Worm (Caenorhabditis elegans): ENCODE results near the gene srh-201.

The srh-201 gene

ce11 chrV:8990194-8990649 lies 23.4 kb downstream of the srh-201 start, which contains the start of gene F59E11.7:
F59E11.7 (plus strand) TSS chrV:8990244.
- TF ChIP-seq dao-5 (tag; optimal IDR thresholded peaks at IDR 0.05) = no peak
- TF ChIP-seq W03F9.2 (tag; optimal IDR thresholded peaks at IDR 0.05) = no peak
- TF ChIP-seq him-1 (tag; optimal IDR thresholded peaks at IDR 0.05) = no peak

DNA sequence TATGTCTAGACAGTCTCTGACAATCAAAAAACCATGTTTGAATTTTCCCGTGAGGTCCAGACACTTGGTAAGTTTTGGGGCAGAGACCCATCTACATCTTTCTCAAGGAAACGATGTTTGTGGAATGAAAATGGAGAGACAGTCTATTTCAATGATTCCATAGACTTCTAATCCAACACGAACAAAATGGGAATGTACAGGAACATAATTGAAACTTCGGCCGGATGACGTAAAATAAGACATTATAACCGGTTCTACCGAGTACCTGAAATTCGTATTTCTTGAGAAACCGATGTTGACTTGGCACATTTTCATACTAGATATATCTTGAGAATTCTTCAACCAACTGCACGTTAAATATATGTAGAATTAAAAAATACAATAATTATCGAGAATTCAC lies 25.6 kb downstream of the srh-201 start, which contains the start of gene str-87:
Gene str-87, minus strand, starts transcription at position 101 of the 400 bp plus-strand sequence.
- TF ChIP-seq W03F9.2 (tag; optimal IDR thresholded peaks at IDR 0.05) (no peak), dao-5 (tag; optimal IDR thresholded peaks at IDR 0.05) (no peak), him-1 (tag; optimal IDR thresholded peaks at IDR 0.05) (no peak)

- no peak for TF ChIP-seq him-1 (tag; optimal IDR thresholded peaks at IDR 0.05)
- no peak for TF ChIP-seq dao-5 (tag; optimal IDR thresholded peaks at IDR 0.05)
- no peak for TF ChIP-seq W03F9.2 (tag; optimal IDR thresholded peaks at IDR 0.05)
Measured at ce11 chrV:8985740-8986139, 27.9 kb downstream of the srh-201 start, which contains the start of gene str-85. str-85 (minus strand) TSS chrV:8985840.

- TF ChIP-seq dao-5 (tag; optimal IDR thresholded peaks at IDR 0.05) (no peak), him-1 (tag; optimal IDR thresholded peaks at IDR 0.05) (no peak), W03F9.2 (tag; optimal IDR thresholded peaks at IDR 0.05) (no peak)
Measured at ce11 chrV:8984783-8985182, 28.9 kb downstream of the srh-201 start.

DNA sequence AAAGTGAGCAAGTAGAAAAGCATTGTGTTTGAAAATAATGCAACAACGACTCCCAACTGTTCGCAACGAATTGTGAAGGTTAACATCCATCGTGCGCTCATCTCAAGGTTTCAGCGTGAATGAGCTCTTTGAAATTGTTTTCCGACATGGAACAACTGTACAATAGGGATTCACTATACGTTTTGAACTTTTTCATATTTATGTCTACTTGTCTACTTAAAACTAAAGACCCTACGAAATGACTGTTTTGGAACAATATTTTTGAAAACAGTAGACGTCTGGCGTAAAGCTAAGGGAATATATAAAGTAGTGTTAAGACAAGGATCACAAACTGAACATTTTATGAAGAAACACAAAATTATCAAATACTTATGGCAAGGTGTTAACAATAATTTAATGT lies 30.1 kb downstream of the srh-201 start, which contains the start of gene str-86:
Gene str-86, minus strand, starts transcription at position 101 of the 400 bp plus-strand sequence.
- no peak for TF ChIP-seq dao-5 (tag; optimal IDR thresholded peaks at IDR 0.05)
- no peak for TF ChIP-seq him-1 (tag; optimal IDR thresholded peaks at IDR 0.05)
- no peak for TF ChIP-seq W03F9.2 (tag; optimal IDR thresholded peaks at IDR 0.05)

- TF ChIP-seq W03F9.2 (tag; optimal IDR thresholded peaks at IDR 0.05) = no peak
- TF ChIP-seq him-1 (tag; optimal IDR thresholded peaks at IDR 0.05) = no peak
- TF ChIP-seq dao-5 (tag; optimal IDR thresholded peaks at IDR 0.05) = no peak
Measured at ce11 chrV:8980845-8981244, 32.8 kb downstream of the srh-201 start, which contains the start of gene str-84. str-84 (minus strand) TSS chrV:8980945.

ce11 chrV:8977895-8978294 lies 35.8 kb downstream of the srh-201 start:
- no peak for TF ChIP-seq him-1 (tag; optimal IDR thresholded peaks at IDR 0.05)
- no peak for TF ChIP-seq dao-5 (tag; optimal IDR thresholded peaks at IDR 0.05)
- TF ChIP-seq W03F9.2 (tag; optimal IDR thresholded peaks at IDR 0.05) = no peak

- no peak for TF ChIP-seq W03F9.2 (tag; optimal IDR thresholded peaks at IDR 0.05)
- TF ChIP-seq dao-5 (tag; optimal IDR thresholded peaks at IDR 0.05) = no peak
- no peak for TF ChIP-seq him-1 (tag; optimal IDR thresholded peaks at IDR 0.05)
Measured at ce11 chrV:8974889-8975422, 38.7 kb downstream of the srh-201 start, which contains the start of gene nhr-143. nhr-143 (minus strand) TSS chrV:8974939.

- TF ChIP-seq W03F9.2 (tag; optimal IDR thresholded peaks at IDR 0.05) (no peak), dao-5 (tag; optimal IDR thresholded peaks at IDR 0.05) (no peak), him-1 (tag; optimal IDR thresholded peaks at IDR 0.05) (no peak)
Measured at ce11 chrV:8972271-8972670, 41.4 kb downstream of the srh-201 start, which contains the start of gene nhr-195. nhr-195 (minus strand) TSS chrV:8972371.

- TF ChIP-seq W03F9.2 (tag; optimal IDR thresholded peaks at IDR 0.05) = no peak
- no peak for TF ChIP-seq dao-5 (tag; optimal IDR thresholded peaks at IDR 0.05)
- TF ChIP-seq him-1 (tag; optimal IDR thresholded peaks at IDR 0.05) = no peak
Measured at ce11 chrV:8966086-8966485, 47.6 kb downstream of the srh-201 start, which contains the start of gene nhr-219. nhr-219 (minus strand) TSS chrV:8966186.

DNA sequence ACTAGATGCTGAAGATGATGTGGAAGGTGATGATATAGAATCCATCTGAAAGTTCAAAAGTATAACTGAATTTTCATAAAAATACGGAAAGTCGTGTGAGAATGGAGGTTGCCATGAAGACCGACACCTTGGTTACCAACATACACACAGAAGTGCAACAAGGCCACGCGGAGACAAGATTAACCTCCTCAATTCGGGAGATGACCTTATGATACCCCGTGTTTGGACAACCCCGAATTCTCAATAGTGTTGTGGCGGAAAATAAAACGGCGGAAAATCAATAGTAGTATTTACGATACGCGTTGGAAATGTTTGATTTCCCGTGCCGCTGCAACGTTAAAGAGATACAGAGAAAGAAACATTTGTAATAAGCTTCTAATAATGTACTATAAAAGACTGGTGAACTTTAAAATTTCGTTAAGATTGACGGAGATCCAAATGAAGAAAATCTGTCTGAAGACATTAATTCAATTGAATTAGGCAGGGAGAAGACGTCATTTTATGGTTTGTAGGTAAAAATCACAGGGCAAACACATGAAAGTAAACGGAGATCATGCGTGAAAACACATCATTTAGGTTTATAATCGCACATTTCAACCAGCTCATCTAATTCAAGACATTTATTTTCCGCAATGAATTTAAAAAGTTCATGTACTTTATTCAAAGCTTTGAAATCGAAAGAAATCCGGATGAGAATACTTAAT lies 49.5 kb downstream of the srh-201 start, which contains the start of gene nhr-44:
Gene nhr-44, minus strand, starts transcription at position 51 of the 704 bp plus-strand sequence.
- TF ChIP-seq W03F9.2 (tag; optimal IDR thresholded peaks at IDR 0.05) (no peak), him-1 (tag; optimal IDR thresholded peaks at IDR 0.05) (no peak), dao-5 (tag; optimal IDR thresholded peaks at IDR 0.05) (no peak)
